Worm (Caenorhabditis elegans): ENCODE data around the gene him-4.

him-4 gene

DNA sequence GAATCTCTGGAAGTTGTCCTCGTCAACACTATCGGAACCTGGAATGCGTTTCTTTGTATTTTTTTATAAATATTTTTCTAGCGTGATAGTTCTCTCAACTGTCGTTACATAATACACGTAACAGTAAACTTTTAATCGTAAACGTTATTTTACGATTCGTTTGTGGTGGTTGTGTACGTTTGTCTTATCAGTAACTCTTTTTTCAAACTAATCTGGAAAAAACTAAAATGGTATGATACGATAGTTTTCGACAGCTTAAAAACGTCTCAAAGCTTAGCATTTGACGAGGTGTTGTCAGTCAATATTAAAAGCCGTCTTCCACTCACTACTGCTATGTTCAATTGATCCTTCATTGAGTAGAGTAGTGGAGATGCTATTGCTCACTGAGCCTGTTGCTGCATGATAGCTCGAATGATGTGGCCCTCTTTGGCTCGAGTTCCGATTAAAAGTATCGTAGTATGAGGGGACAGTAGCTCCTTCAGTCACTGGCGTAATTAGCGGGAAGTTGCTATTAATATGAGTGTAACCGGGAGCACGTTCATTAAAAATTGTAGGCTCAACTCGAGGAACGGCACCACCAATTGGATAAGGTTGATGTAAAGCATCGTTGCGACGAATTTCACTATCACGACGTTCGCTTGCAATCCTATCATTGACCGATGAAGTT lies 40.4 kb upstream of the him-4 start:
- peak; percentile 72 for TF ChIP-seq elt-2 (tag; optimal IDR thresholded peaks at IDR 0.05)
- TF ChIP-seq nhr-25 (tag; optimal IDR thresholded peaks at IDR 0.05), result no peak
- no peak for TF ChIP-seq mdl-1 (tag; optimal IDR thresholded peaks at IDR 0.05)
- TF ChIP-seq pqm-1 (tag; optimal IDR thresholded peaks at IDR 0.05), result peak; percentile 30
- TF ChIP-seq ztf-11 (tag; optimal IDR thresholded peaks at IDR 0.05), result no peak
- peak; percentile 44 for TF ChIP-seq pha-4 (tag; optimal IDR thresholded peaks at IDR 0.05)

DNA sequence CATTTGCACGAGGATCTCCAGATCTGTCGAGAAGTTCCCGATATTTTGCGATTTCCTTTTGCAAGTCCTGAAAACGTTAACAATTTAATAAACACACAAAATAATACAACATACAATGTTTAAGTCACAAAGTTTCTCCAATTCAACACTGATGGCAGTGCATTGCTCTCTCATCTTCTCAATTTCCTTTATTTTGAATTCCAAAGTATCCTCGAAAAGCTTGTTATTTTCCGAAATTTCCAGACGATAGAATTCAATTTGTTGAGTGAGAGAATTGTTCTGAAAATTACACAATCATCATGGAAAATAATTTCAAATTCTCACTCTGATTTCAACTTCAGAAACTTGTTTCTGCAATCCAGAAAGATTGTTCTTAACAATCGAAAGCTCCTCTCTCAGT lies 39.4 kb upstream of the him-4 start:
- TF ChIP-seq elt-2 (tag; optimal IDR thresholded peaks at IDR 0.05) (no peak), ceh-28 (tag; optimal IDR thresholded peaks at IDR 0.05) (no peak), nfya-1 (tag; optimal IDR thresholded peaks at IDR 0.05; ENCODE audit: insufficient read depth) (no peak), lin-39 (tag; optimal IDR thresholded peaks at IDR 0.05) (no peak), pqm-1 (tag; optimal IDR thresholded peaks at IDR 0.05) (no peak), egl-27 (tag; optimal IDR thresholded peaks at IDR 0.05) (no peak), aly-2 (tag; optimal IDR thresholded peaks at IDR 0.05) (no peak), tbx-2 (tag; optimal IDR thresholded peaks at IDR 0.05) (no peak), ama-1 (optimal IDR thresholded peaks at IDR 0.05) (no peak)

DNA sequence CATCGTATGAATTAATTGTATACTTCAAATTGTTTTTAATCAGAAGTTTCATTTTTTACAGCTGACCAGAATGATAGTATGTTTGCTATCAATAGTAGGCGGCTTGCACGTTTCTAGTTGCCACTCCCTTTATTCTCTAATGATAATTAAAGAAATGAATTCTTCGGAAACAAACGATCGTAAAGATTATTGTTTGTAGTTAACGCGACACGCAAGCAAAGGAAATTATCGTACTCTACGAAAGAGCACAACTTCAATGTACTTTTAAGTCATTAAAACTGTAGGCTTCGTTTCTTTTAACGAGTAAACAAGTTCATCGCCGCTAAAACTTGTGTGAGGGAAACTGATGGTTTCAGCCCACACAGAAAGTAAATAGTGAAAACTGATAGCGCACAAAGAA lies 37.9 kb upstream of the him-4 start:
- TF ChIP-seq ZK546.5 (tag; optimal IDR thresholded peaks at IDR 0.05), result no peak
- no peak for TF ChIP-seq jun-1 (tag; optimal IDR thresholded peaks at IDR 0.05)
- TF ChIP-seq pha-4 (tag; optimal IDR thresholded peaks at IDR 0.05), result peak; percentile 38
- TF ChIP-seq pqm-1 (tag; optimal IDR thresholded peaks at IDR 0.05), result peak; percentile 57
- no peak for TF ChIP-seq skn-1 (tag; optimal IDR thresholded peaks at IDR 0.05)
- TF ChIP-seq daf-12 (tag; optimal IDR thresholded peaks at IDR 0.05), result no peak
- peak; percentile 82 for TF ChIP-seq elt-2 (tag; optimal IDR thresholded peaks at IDR 0.05)
- TF ChIP-seq nhr-77 (tag; optimal IDR thresholded peaks at IDR 0.05), result no peak

- TF ChIP-seq zag-1 (tag; optimal IDR thresholded peaks at IDR 0.05) (no peak), elt-2 (tag; optimal IDR thresholded peaks at IDR 0.05) (peak; percentile 95), ceh-28 (tag; optimal IDR thresholded peaks at IDR 0.05) (no peak), nhr-76 (tag; optimal IDR thresholded peaks at IDR 0.05) (no peak), aly-2 (tag; optimal IDR thresholded peaks at IDR 0.05) (no peak), fkh-10 (GFP tag; optimal IDR thresholded peaks at IDR 0.05) (no peak), nfya-1 (tag; optimal IDR thresholded peaks at IDR 0.05; ENCODE audit: insufficient read depth) (no peak), tbx-2 (tag; optimal IDR thresholded peaks at IDR 0.05) (no peak), nhr-77 (tag; optimal IDR thresholded peaks at IDR 0.05) (no peak), unc-62 (GFP tag; optimal IDR thresholded peaks at IDR 0.05) (no peak), pha-4 (tag; optimal IDR thresholded peaks at IDR 0.05) (peak; percentile 14), mdl-1 (tag; optimal IDR thresholded peaks at IDR 0.05) (no peak), nhr-67 (tag; optimal IDR thresholded peaks at IDR 0.05) (no peak), nhr-28 (tag; optimal IDR thresholded peaks at IDR 0.05) (no peak), lin-15B (tag; optimal IDR thresholded peaks at IDR 0.05) (no peak), skn-1 (tag; optimal IDR thresholded peaks at IDR 0.05) (no peak), eor-1 (tag; optimal IDR thresholded peaks at IDR 0.05) (no peak), ceh-82 (tag; optimal IDR thresholded peaks at IDR 0.05) (no peak), pqm-1 (tag; optimal IDR thresholded peaks at IDR 0.05) (peak; percentile 63)
These were observed 37.2 kb upstream of the him-4 start, which contains the start of gene ifp-1 for ce11 chrX:9680119-9680682. ifp-1 (minus strand) TSS chrX:9680169.

DNA sequence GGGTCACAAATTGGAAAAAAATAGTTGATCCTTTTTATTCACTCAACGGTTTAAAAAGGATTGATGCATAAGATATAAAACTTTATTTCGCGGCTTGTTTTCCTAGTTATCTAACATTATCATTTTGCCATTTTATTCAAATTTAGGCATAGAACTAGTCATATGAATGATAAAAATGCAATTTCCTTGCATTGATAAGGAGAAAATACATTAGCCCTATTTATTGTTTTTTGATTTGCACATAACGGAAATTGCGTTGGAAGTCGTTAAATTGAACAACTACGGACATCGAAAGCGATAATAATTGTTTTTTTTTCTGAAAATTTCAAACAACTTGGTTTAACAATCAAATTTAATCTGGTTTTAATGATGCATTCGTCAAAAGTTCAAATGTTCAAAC lies 30.1 kb upstream of the him-4 start:
- TF ChIP-seq pqm-1 (tag; optimal IDR thresholded peaks at IDR 0.05), result peak; percentile 39
- TF ChIP-seq elt-2 (tag; optimal IDR thresholded peaks at IDR 0.05), result peak; percentile 71
- TF ChIP-seq nhr-237 (tag; optimal IDR thresholded peaks at IDR 0.05), result no peak

ce11 chrX:9690445-9690844 lies 26.9 kb upstream of the him-4 start, which contains the start of gene npr-18:
npr-18 (plus strand) TSS chrX:9690745.
- TF ChIP-seq egl-27 (tag; optimal IDR thresholded peaks at IDR 0.05) (no peak), snpc-4 (tag; optimal IDR thresholded peaks at IDR 0.05) (no peak), unc-39 (tag; optimal IDR thresholded peaks at IDR 0.05) (no peak)

All from whole organism, L3 larva.